Fruit fly (Drosophila melanogaster): Measurements from ENCODE around the gene oc.

Gene oc

DNA sequence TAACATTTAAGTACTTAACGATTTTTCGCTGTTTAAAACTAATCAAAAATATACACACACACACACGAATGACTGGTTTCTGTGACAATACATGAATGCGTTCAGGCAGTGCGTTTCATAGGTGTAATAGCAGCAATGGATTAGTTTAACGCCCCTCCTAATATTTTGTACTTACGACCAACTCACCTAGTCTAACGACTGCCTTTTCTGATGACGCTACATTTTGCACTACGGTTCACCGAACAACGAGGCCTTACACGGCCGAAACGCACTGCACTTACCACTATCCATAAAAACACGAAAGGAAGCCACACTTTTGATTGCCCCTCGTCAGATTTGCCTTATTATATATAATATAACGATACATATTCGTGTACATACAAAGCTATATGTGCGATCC lies 49.3 kb downstream of the oc start (continued):
- TF ChIP-seq HLH54F (GFP tag; optimal IDR thresholded peaks at IDR 0.05): peak; percentile 4
- TF ChIP-seq CG31388 (GFP tag; optimal IDR thresholded peaks at IDR 0.05): peak; percentile 17
- no peak for TF ChIP-seq ssp (GFP tag; IDR thresholded peaks at IDR 0.05)
- peak; percentile 44 for TF ChIP-seq phol (tag; optimal IDR thresholded peaks at IDR 0.05)
- peak; percentile 32; the same call in 1 of the 3 replicates for TF ChIP-seq Optix (GFP tag; IDR thresholded peaks at IDR 0.05)
- no peak for TF ChIP-seq CG12236 (GFP tag; optimal IDR thresholded peaks at IDR 0.05)
- TF ChIP-seq ash1 (GFP tag; optimal IDR thresholded peaks at IDR 0.05): no peak
- peak; percentile 45; the same call in 2 of the 3 replicates for TF ChIP-seq tgo (GFP tag; IDR thresholded peaks at IDR 0.05)
- TF ChIP-seq CG13775 (GFP tag; optimal IDR thresholded peaks at IDR 0.05): peak; percentile 5
- peak; percentile 40 for TF ChIP-seq nmo (GFP tag; optimal IDR thresholded peaks at IDR 0.05)
- peak; percentile 29 for TF ChIP-seq Chrac-16 (GFP tag; optimal IDR thresholded peaks at IDR 0.05)
- 0 out of 2 replicates have a peak, but pooled peaks have one; percentile 53 for TF ChIP-seq chm (GFP tag; IDR thresholded peaks at IDR 0.05)
- peak; percentile 43 for TF ChIP-seq Ssrp (tag; optimal IDR thresholded peaks at IDR 0.05)
- TF ChIP-seq lilli (GFP tag; optimal IDR thresholded peaks at IDR 0.05): peak; percentile 38
- TF ChIP-seq ap (GFP tag; IDR thresholded peaks at IDR 0.05): peak; percentile 34; the same call in 1 of the 2 replicates
- peak; percentile 36; the same call in 1 of the 2 replicates for TF ChIP-seq Rx (GFP tag; IDR thresholded peaks at IDR 0.05)
- peak; percentile 40 for TF ChIP-seq CG18262 (tag; optimal IDR thresholded peaks at IDR 0.05)
- peak; percentile 20 for TF ChIP-seq chn (GFP tag; optimal IDR thresholded peaks at IDR 0.05)
- TF ChIP-seq CG9797 (GFP tag; optimal IDR thresholded peaks at IDR 0.05): no peak
- 0 out of 2 replicates have a peak, but pooled peaks have one; percentile 11 for TF ChIP-seq wdn (GFP tag; IDR thresholded peaks at IDR 0.05)
- TF ChIP-seq hb (GFP tag; IDR thresholded peaks at IDR 0.05; ENCODE audit: partially characterized antibody): no peak
- no peak for TF ChIP-seq D (optimal IDR thresholded peaks at IDR 0.05)
- TF ChIP-seq D (GFP tag; optimal IDR thresholded peaks at IDR 0.05): no peak
- peak; percentile 14 for TF ChIP-seq CG5245 (GFP tag; optimal IDR thresholded peaks at IDR 0.05)
- 0 out of 2 replicates have a peak, but pooled peaks have one; percentile 33 for TF ChIP-seq CG14441 (GFP tag; IDR thresholded peaks at IDR 0.05)
- peak; percentile 57; the same call in 1 of the 2 replicates for TF ChIP-seq vvl (GFP tag; IDR thresholded peaks at IDR 0.05)
- no peak for TF ChIP-seq HLHmδ (GFP tag; optimal IDR thresholded peaks at IDR 0.05)
- TF ChIP-seq pum (GFP tag; optimal IDR thresholded peaks at IDR 0.05): no peak
- peak; percentile 11 for TF ChIP-seq CG8944 (GFP tag; optimal IDR thresholded peaks at IDR 0.05)
- TF ChIP-seq CG8924 (tag; optimal IDR thresholded peaks at IDR 0.05): peak; percentile 24
- peak; percentile 39 for TF ChIP-seq Antp (GFP tag; optimal IDR thresholded peaks at IDR 0.05)
- TF ChIP-seq Xrp1 (GFP tag; IDR thresholded peaks at IDR 0.05): peak; percentile 57; the same call in 1 of the 2 replicates
- no peak for TF ChIP-seq CG2678 (tag; optimal IDR thresholded peaks at IDR 0.05)
- no peak for TF ChIP-seq CG30020 (tag; optimal IDR thresholded peaks at IDR 0.05)
- peak; percentile 30; the same call in 1 of the 2 replicates for TF ChIP-seq CG32772 (GFP tag; IDR thresholded peaks at IDR 0.05)
- peak; percentile 10 for TF ChIP-seq mam (GFP tag; optimal IDR thresholded peaks at IDR 0.05)
- no peak for TF ChIP-seq fru (optimal IDR thresholded peaks at IDR 0.05)
- TF ChIP-seq CG17359 (tag; optimal IDR thresholded peaks at IDR 0.05): peak; percentile 37
- peak; percentile 41 for TF ChIP-seq lmd (GFP tag; IDR thresholded peaks at IDR 0.05)
- TF ChIP-seq H2.0 (GFP tag; IDR thresholded peaks at IDR 0.05): peak; percentile 49; the same call in 1 of the 2 replicates
- TF ChIP-seq CG1602 (GFP tag; optimal IDR thresholded peaks at IDR 0.05): peak; percentile 30
- no peak for TF ChIP-seq Sry-β (GFP tag; optimal IDR thresholded peaks at IDR 0.05)
- TF ChIP-seq sd (tag; optimal IDR thresholded peaks at IDR 0.05): no peak
- TF ChIP-seq CG12155 (GFP tag; optimal IDR thresholded peaks at IDR 0.05): peak; percentile 24
- peak; percentile 50; the same call in 1 of the 2 replicates for TF ChIP-seq CG32532 (GFP tag; IDR thresholded peaks at IDR 0.05)
- 0 out of 3 replicates have a peak, but pooled peaks have one; percentile 34 for TF ChIP-seq CG34422 (GFP tag; IDR thresholded peaks at IDR 0.05)
- TF ChIP-seq wor (GFP tag; IDR thresholded peaks at IDR 0.05): no peak
- peak; percentile 11 for TF ChIP-seq lbe (GFP tag; optimal IDR thresholded peaks at IDR 0.05)
- no peak for TF ChIP-seq CG9215 (GFP tag; IDR thresholded peaks at IDR 0.05)
- TF ChIP-seq dysf (GFP tag; IDR thresholded peaks at IDR 0.05): peak; percentile 65
- 0 out of 2 replicates have a peak, but pooled peaks have one; percentile 12 for TF ChIP-seq CG43689 (GFP tag; IDR thresholded peaks at IDR 0.05)
- peak; percentile 86 for TF ChIP-seq CG11695 (GFP tag; IDR thresholded peaks at IDR 0.05)
